Worm (Caenorhabditis elegans) whole organism, late embryonic: ENCODE data around the gene oxi-1.

Source experiments
- C38D4.7 ChIP-seq: fragments of 200-800 bp; sonication (Bioruptor generic); optimal IDR thresholded peaks from 2 replicates; lab custom pipeline; 2018; ENCODE audit warnings: mild to moderate bottlenecking, missing genetic modification characterization, moderate library complexity, missing compliant biosample characterization
- F13H6.1 ChIP-seq: sonication (generic microtip); optimal IDR thresholded peaks from 2 replicates; lab custom pipeline; 2016; ENCODE audit warnings: missing genetic modification characterization, missing compliant biosample characterization
- K09A11.1 ChIP-seq: sonication (generic microtip); optimal IDR thresholded peaks from 2 replicates; lab custom pipeline; 2017; ENCODE audit warnings: antibody characterized with exemption, mild to moderate bottlenecking, missing genetic modification characterization, missing compliant biosample characterization; ENCODE audit not compliant: insufficient read depth
- T23F11.4 ChIP-seq: fragments of 200-800 bp; sonication (Bioruptor generic); optimal IDR thresholded peaks from 2 replicates; lab custom pipeline; 2018; ENCODE audit warnings: mild to moderate bottlenecking, missing genetic modification characterization, missing compliant biosample characterization
- Y22D7AL.16 ChIP-seq: sonication (generic microtip); optimal IDR thresholded peaks from 2 replicates; lab custom pipeline; 2016; ENCODE audit warnings: missing genetic modification characterization, missing compliant biosample characterization
- ahr-1 ChIP-seq: sonication (generic microtip); optimal IDR thresholded peaks from 2 replicates; lab custom pipeline; 2016; ENCODE audit warnings: missing genetic modification characterization, missing compliant biosample characterization
- ama-1 ChIP-seq: fragments of 150-350 bp; optimal IDR thresholded peaks from 2 replicates; lab custom pipeline; 2014
- ceh-18 ChIP-seq: sonication (generic microtip); optimal IDR thresholded peaks from 2 replicates; lab custom pipeline; 2016; ENCODE audit warnings: missing genetic modification characterization, missing compliant biosample characterization
- ceh-19 ChIP-seq: fragments of 200-800 bp; sonication (Bioruptor generic); optimal IDR thresholded peaks from 2 replicates; lab custom pipeline; 2018; ENCODE audit warnings: mild to moderate bottlenecking, missing genetic modification characterization, missing compliant biosample characterization
- ceh-2 ChIP-seq: sonication (generic microtip); optimal IDR thresholded peaks from 2 replicates; lab custom pipeline; 2016; ENCODE audit warnings: missing genotype, missing genetic modification characterization, missing compliant biosample characterization
- ceh-22 ChIP-seq: sonication (generic microtip); optimal IDR thresholded peaks from 2 replicates; lab custom pipeline; 2017; ENCODE audit warnings: missing biosample characterization, missing genetic modification characterization
- ceh-30 ChIP-seq: fragments of 150-350 bp; optimal IDR thresholded peaks from 2 replicates; lab custom pipeline; 2014; ENCODE audit warnings: missing biosample characterization, missing genetic modification characterization
- ceh-31 ChIP-seq: sonication (generic microtip); optimal IDR thresholded peaks from 2 replicates; lab custom pipeline; 2016; ENCODE audit warnings: missing genetic modification characterization, missing compliant biosample characterization
- ceh-34 ChIP-seq: sonication (generic microtip); optimal IDR thresholded peaks from 2 replicates; lab custom pipeline; 2016; ENCODE audit warnings: mild to moderate bottlenecking, missing genetic modification characterization, missing compliant biosample characterization
- dve-1 ChIP-seq: sonication (generic microtip); optimal IDR thresholded peaks from 2 replicates; lab custom pipeline; 2017; ENCODE audit warnings: antibody characterized with exemption, mild to moderate bottlenecking, missing genetic modification characterization, missing compliant biosample characterization
- elt-4 ChIP-seq: sonication (generic microtip); optimal IDR thresholded peaks from 2 replicates; lab custom pipeline; 2016; ENCODE audit warnings: missing genetic modification characterization, missing compliant biosample characterization
- ets-4 ChIP-seq: sonication (generic microtip); optimal IDR thresholded peaks from 2 replicates; lab custom pipeline; 2016; ENCODE audit warnings: missing genetic modification characterization, missing compliant biosample characterization
- eyg-1 ChIP-seq: sonication (generic microtip); optimal IDR thresholded peaks from 2 replicates; lab custom pipeline; 2016; ENCODE audit warnings: missing genotype, missing genetic modification characterization, missing compliant biosample characterization
- fax-1 ChIP-seq: sonication (generic microtip); optimal IDR thresholded peaks from 2 replicates; lab custom pipeline; 2016; ENCODE audit warnings: missing genotype, missing genetic modification characterization, missing compliant biosample characterization
- fkh-10 ChIP-seq: fragments of 150-350 bp; optimal IDR thresholded peaks from 2 replicates; lab custom pipeline; 2014; ENCODE audit warnings: missing biosample characterization, missing genetic modification reagents, missing genetic modification characterization
- fkh-6 ChIP-seq: sonication (generic microtip); optimal IDR thresholded peaks from 2 replicates; lab custom pipeline; 2016; ENCODE audit warnings: missing genetic modification characterization, missing compliant biosample characterization
- hlh-6 ChIP-seq: sonication (generic microtip); optimal IDR thresholded peaks from 2 replicates; lab custom pipeline; 2016; ENCODE audit warnings: missing genotype, missing genetic modification characterization, missing compliant biosample characterization
- hlh-8 ChIP-seq: sonication (generic microtip); optimal IDR thresholded peaks from 2 replicates; lab custom pipeline; 2016; ENCODE audit warnings: missing genotype, missing genetic modification characterization, missing compliant biosample characterization
- lim-6 ChIP-seq: sonication (generic microtip); optimal IDR thresholded peaks from 2 replicates; lab custom pipeline; 2016; ENCODE audit warnings: missing genetic modification characterization, missing compliant biosample characterization
- lin-11 ChIP-seq: fragments of 200-800 bp; sonication (Bioruptor generic); optimal IDR thresholded peaks from 2 replicates; lab custom pipeline; 2018; ENCODE audit warnings: mild to moderate bottlenecking, missing genetic modification characterization, missing compliant biosample characterization
- mec-3 ChIP-seq: sonication (generic microtip); optimal IDR thresholded peaks from 2 replicates; lab custom pipeline; 2016; ENCODE audit warnings: borderline replicate concordance, missing genetic modification characterization, missing compliant biosample characterization
- nfya-1 ChIP-seq: sonication (generic microtip); optimal IDR thresholded peaks from 2 replicates; lab custom pipeline; 2017; ENCODE audit warnings: missing genetic modification characterization, mild to moderate bottlenecking, missing compliant biosample characterization, antibody characterized with exemption, moderate library complexity
- nhr-11 ChIP-seq: fragments of 150-350 bp; optimal IDR thresholded peaks from 2 replicates; lab custom pipeline; 2014; ENCODE audit warnings: missing biosample characterization, missing genetic modification characterization
- nhr-232 ChIP-seq: sonication (generic microtip); optimal IDR thresholded peaks from 2 replicates; lab custom pipeline; 2016; ENCODE audit warnings: missing genetic modification characterization, missing compliant biosample characterization
- pag-3 ChIP-seq: sonication (generic microtip); optimal IDR thresholded peaks from 2 replicates; lab custom pipeline; 2016; ENCODE audit warnings: missing compliant biosample characterization, missing genetic modification characterization, borderline replicate concordance
- pat-9 ChIP-seq: fragments of 200-800 bp; sonication (Bioruptor generic); optimal IDR thresholded peaks from 2 replicates; lab custom pipeline; 2018; ENCODE audit warnings: mild to moderate bottlenecking, missing genetic modification characterization, moderate library complexity, missing compliant biosample characterization
- pha-2 ChIP-seq: sonication (generic microtip); optimal IDR thresholded peaks from 2 replicates; lab custom pipeline; 2017; ENCODE audit warnings: mild to moderate bottlenecking, missing genetic modification characterization, missing compliant biosample characterization
- pha-4 ChIP-seq: fragments of 150-350 bp; optimal IDR thresholded peaks from 2 replicates; lab custom pipeline; 2018; ENCODE audit warnings: missing biosample characterization, missing genetic modification reagents, missing genetic modification characterization
- pqm-1 ChIP-seq: sonication (generic microtip); optimal IDR thresholded peaks from 2 replicates; lab custom pipeline; 2016; ENCODE audit warnings: missing genetic modification characterization, missing compliant biosample characterization
- pros-1 ChIP-seq: fragments of 150-350 bp; optimal IDR thresholded peaks from 2 replicates; lab custom pipeline; 2014; ENCODE audit warnings: missing biosample characterization, missing genetic modification reagents, missing genetic modification characterization
- ref-2 ChIP-seq: sonication (generic microtip); optimal IDR thresholded peaks from 2 replicates; lab custom pipeline; 2016; ENCODE audit warnings: missing genetic modification characterization, missing compliant biosample characterization
- rnt-1 ChIP-seq: sonication (generic microtip); optimal IDR thresholded peaks from 2 replicates; lab custom pipeline; 2016; ENCODE audit warnings: missing genetic modification characterization, missing compliant biosample characterization
- sox-2 ChIP-seq: fragments of 200-800 bp; sonication (Bioruptor generic); IDR thresholded peaks from 2 replicates; pipeline ENCODE4 v1.3.6; 2022; ENCODE audit warnings: missing genetic modification reagents, missing genetic modification characterization, missing compliant biosample characterization
- sox-4 ChIP-seq: sonication (generic microtip); optimal IDR thresholded peaks from 2 replicates; lab custom pipeline; 2017; ENCODE audit warnings: mild to moderate bottlenecking, missing genetic modification characterization, inconsistent platforms, missing compliant biosample characterization
- syd-9 ChIP-seq: sonication (generic microtip); optimal IDR thresholded peaks from 2 replicates; lab custom pipeline; 2016; ENCODE audit warnings: mild to moderate bottlenecking, missing genetic modification characterization, moderate library complexity, missing compliant biosample characterization
- tbx-2 ChIP-seq: sonication (generic microtip); optimal IDR thresholded peaks from 2 replicates; lab custom pipeline; 2016; ENCODE audit warnings: missing genetic modification characterization, missing compliant biosample characterization
- tbx-7 ChIP-seq: sonication (generic microtip); optimal IDR thresholded peaks from 2 replicates; lab custom pipeline; 2016; ENCODE audit warnings: missing genotype, missing genetic modification characterization, missing compliant biosample characterization
- ttx-3 ChIP-seq: sonication (generic microtip); optimal IDR thresholded peaks from 2 replicates; lab custom pipeline; 2016; ENCODE audit warnings: missing genetic modification reagents, missing genetic modification characterization, missing compliant biosample characterization
- unc-3 ChIP-seq, 2 experiments: fragments of 200-800 bp in 1 of 2; sonication (Bioruptor generic) in 1 of 2; sonication (generic microtip) in 1 of 2; conservative IDR thresholded peaks in 1 of 2; optimal IDR thresholded peaks in 1 of 2; 2 replicates each; pipeline versions ENCODE4 v1.3.6 to Lab custom; 2016 to 2022; ENCODE audit warnings: missing compliant biosample characterization in 2 of 2, missing genetic modification characterization in 2 of 2, missing genetic modification reagents in 1 of 2
- unc-42 ChIP-seq: sonication (generic microtip); optimal IDR thresholded peaks from 2 replicates; lab custom pipeline; 2016; ENCODE audit warnings: missing genotype, missing genetic modification characterization, missing compliant biosample characterization
- unc-86 ChIP-seq: sonication (generic microtip); optimal IDR thresholded peaks from 2 replicates; lab custom pipeline; 2016; ENCODE audit warnings: missing genetic modification characterization, missing compliant biosample characterization
- ztf-16 ChIP-seq: sonication (generic microtip); optimal IDR thresholded peaks from 2 replicates; lab custom pipeline; 2017; ENCODE audit warnings: missing genetic modification characterization, missing compliant biosample characterization

oxi-1 gene

ce11 chrIII:10868653-10869392, 10.7 kb downstream of the oxi-1 start, which contains the start of the genes cey-4 and vps-50 (continued):
- TF ChIP-seq F13H6.1 (tag; lab: Kevin White, UChicago) = no peak
- TF ChIP-seq ahr-1 (tag; lab: Kevin White, UChicago) = no peak
- TF ChIP-seq T23F11.4 (GFP tag; lab: Kevin White, UChicago) = no peak
- no peak for TF ChIP-seq ceh-22 (tag; lab: Kevin White, UChicago)
- no peak for TF ChIP-seq syd-9 (tag; lab: Kevin White, UChicago)
- TF ChIP-seq C38D4.7 (GFP tag; lab: Kevin White, UChicago) = no peak
- no peak for TF ChIP-seq pag-3 (tag; lab: Kevin White, UChicago)
- no peak for TF ChIP-seq lim-6 (tag; lab: Kevin White, UChicago)
- TF ChIP-seq tbx-7 = no peak
- peak; percentile 20 for TF ChIP-seq dve-1 (tag; lab: Kevin White, UChicago)
- TF ChIP-seq ttx-3 (tag; lab: Kevin White, UChicago) = no peak
- TF ChIP-seq unc-3 (GFP tag; conservative IDR thresholded peaks at IDR 0.05; lab: Robert Waterston, UW) = no peak
- TF ChIP-seq unc-3 (tag; optimal IDR thresholded peaks at IDR 0.05; lab: Kevin White, UChicago) = peak; percentile 26
- TF ChIP-seq fkh-10 (GFP tag; lab: Kevin White, UChicago) = no peak
- TF ChIP-seq ztf-16 (tag; lab: Kevin White, UChicago) = peak; percentile 35
- TF ChIP-seq ceh-2 (tag; lab: Kevin White, UChicago) = no peak
- no peak for TF ChIP-seq ceh-19
- peak; percentile 60 for TF ChIP-seq ceh-31
- TF ChIP-seq pros-1 = no peak
- TF ChIP-seq unc-86 = peak; percentile 31
- TF ChIP-seq pha-2 = no peak
- no peak for TF ChIP-seq sox-4 (tag; lab: Kevin White, UChicago)
- TF ChIP-seq ama-1 = no peak
- TF ChIP-seq ref-2 = no peak
- no peak for TF ChIP-seq fkh-6
- peak; percentile 68 for TF ChIP-seq unc-42 (tag; lab: Kevin White, UChicago)
- no peak for TF ChIP-seq nhr-232 (tag; lab: Kevin White, UChicago)
- TF ChIP-seq nhr-11 (tag; lab: Kevin White, UChicago) = no peak
- TF ChIP-seq hlh-6 (tag; lab: Kevin White, UChicago) = no peak
- TF ChIP-seq ceh-34 (tag; lab: Kevin White, UChicago) = no peak
- no peak for TF ChIP-seq ets-4 (tag; lab: Kevin White, UChicago)
- no peak for TF ChIP-seq nfya-1 (tag; lab: Kevin White, UChicago)
- no peak for TF ChIP-seq ceh-18
- no peak for TF ChIP-seq Y22D7AL.16
- no peak for TF ChIP-seq eyg-1 (tag; lab: Kevin White, UChicago)
- no peak for TF ChIP-seq sox-2 (GFP tag; lab: Robert Waterston, UW)
- TF ChIP-seq lin-11 (tag; lab: Kevin White, UChicago) = no peak
- no peak for TF ChIP-seq ceh-30
- TF ChIP-seq hlh-8 = no peak
- TF ChIP-seq tbx-2 (tag; lab: Kevin White, UChicago) = peak; percentile 35
- TF ChIP-seq mec-3 (tag; lab: Kevin White, UChicago) = no peak
- no peak for TF ChIP-seq fax-1 (tag; lab: Kevin White, UChicago)

DNA sequence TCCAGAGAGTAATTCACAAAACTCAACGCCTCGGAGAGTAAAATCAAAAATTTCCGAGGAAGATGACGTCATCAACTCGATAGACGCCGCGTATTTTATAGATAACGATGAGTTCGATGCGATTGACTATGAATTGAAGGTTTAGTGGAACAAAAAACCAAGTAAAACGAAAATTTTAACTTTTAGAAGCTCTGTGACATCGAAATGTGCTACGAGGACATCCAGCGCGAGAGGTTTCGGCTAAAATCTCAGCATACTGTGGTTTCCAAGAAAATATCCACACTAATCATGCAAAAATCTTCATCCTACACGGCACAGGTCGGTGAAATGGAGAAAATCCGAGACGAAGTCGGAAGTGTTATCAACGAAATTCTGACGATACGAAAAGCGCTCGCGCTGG, 11.5 kb downstream of the oxi-1 start:
- TF ChIP-seq nfya-1 (tag; lab: Kevin White, UChicago) = no peak
- TF ChIP-seq C38D4.7 (GFP tag; lab: Kevin White, UChicago) = no peak
- TF ChIP-seq elt-4 (tag; lab: Kevin White, UChicago) = no peak
- TF ChIP-seq nhr-232 (tag; lab: Kevin White, UChicago) = no peak
- no peak for TF ChIP-seq nhr-11 (tag; lab: Kevin White, UChicago)
- no peak for TF ChIP-seq ama-1
- TF ChIP-seq sox-2 (GFP tag; lab: Robert Waterston, UW) = no peak
- TF ChIP-seq ceh-2 (tag; lab: Kevin White, UChicago) = no peak
- TF ChIP-seq pha-4 (tag; lab: Kevin White, UChicago) = no peak
- TF ChIP-seq K09A11.1 (tag; lab: Kevin White, UChicago) = no peak
- TF ChIP-seq pat-9 (tag; lab: Kevin White, UChicago) = no peak
- no peak for TF ChIP-seq pqm-1 (tag; lab: Kevin White, UChicago)
- no peak for TF ChIP-seq sox-4 (tag; lab: Kevin White, UChicago)
- TF ChIP-seq rnt-1 (tag; lab: Kevin White, UChicago) = no peak
- TF ChIP-seq pros-1 = no peak
